Worm (Caenorhabditis elegans): ENCODE results near the gene K07F5.14.
"Not testable (repeated sequence)": the region's sequence is repeated elsewhere in the genome, so short reads cannot be mapped to it uniquely, and the experiment has no call there.

Gene K07F5.14

ce11 chrIV:9825196-9825744 lies 36.8 kb upstream of the K07F5.14 start, which contains the start of gene mtr-4 (continued):
- TF ChIP-seq ceh-63 (GFP tag; optimal IDR thresholded peaks at IDR 0.05) (no peak), unc-130 (tag; optimal IDR thresholded peaks at IDR 0.05) (peak; percentile 6), lin-13 (GFP tag; optimal IDR thresholded peaks at IDR 0.05) (no peak), swsn-7 (tag; optimal IDR thresholded peaks at IDR 0.05) (peak; percentile 25), vab-15 (tag; optimal IDR thresholded peaks at IDR 0.05) (no peak)

ce11 chrIV:9832586-9832985 lies 29.4 kb upstream of the K07F5.14 start, which contains the start of gene kin-21:
kin-21 (plus strand) TSS chrIV:9832886.
- TF ChIP-seq alr-1 (tag; optimal IDR thresholded peaks at IDR 0.05; ENCODE audit: borderline replicate concordance) (no peak), dsc-1 (tag; optimal IDR thresholded peaks at IDR 0.05) (no peak), C34B4.2 (tag; optimal IDR thresholded peaks at IDR 0.05) (no peak), irx-1 (tag; optimal IDR thresholded peaks at IDR 0.05) (no peak), mdl-1 (tag; optimal IDR thresholded peaks at IDR 0.05) (no peak), unc-30 (tag; optimal IDR thresholded peaks at IDR 0.05) (no peak), lin-35 (GFP tag; optimal IDR thresholded peaks at IDR 0.05) (no peak), nhr-85 (tag) (no peak), unc-130 (tag; optimal IDR thresholded peaks at IDR 0.05) (no peak)

DNA sequence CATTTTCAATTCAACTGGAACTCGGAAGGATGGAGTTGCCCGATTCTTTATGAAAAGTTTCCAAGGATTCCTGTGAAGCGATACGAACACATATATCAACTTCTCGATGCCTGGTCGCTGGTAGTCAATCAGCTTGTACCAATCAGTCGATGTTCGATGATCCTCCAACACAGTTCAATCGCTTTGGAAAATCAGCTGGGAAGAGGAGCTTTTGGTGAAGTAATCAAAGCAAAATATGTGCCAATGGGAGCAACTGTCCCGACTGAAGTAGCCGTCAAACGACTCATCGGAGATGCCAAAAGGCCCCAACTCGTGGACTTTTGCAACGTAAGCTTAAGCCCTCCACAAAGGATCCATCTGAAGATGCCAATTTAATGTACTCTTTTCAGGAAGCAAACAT lies 28.7 kb upstream of the K07F5.14 start:
- TF ChIP-seq F16B12.6 (tag; optimal IDR thresholded peaks at IDR 0.05) (no peak), dpl-1 (GFP tag; optimal IDR thresholded peaks at IDR 0.05) (no peak), pqm-1 (tag; optimal IDR thresholded peaks at IDR 0.05) (no peak), ceh-63 (GFP tag; optimal IDR thresholded peaks at IDR 0.05) (no peak), snpc-4 (tag; optimal IDR thresholded peaks at IDR 0.05) (no peak), aly-2 (tag; optimal IDR thresholded peaks at IDR 0.05) (no peak), blmp-1 (tag; optimal IDR thresholded peaks at IDR 0.05) (no peak), egl-13 (tag; optimal IDR thresholded peaks at IDR 0.05) (no peak), nhr-12 (tag; optimal IDR thresholded peaks at IDR 0.05) (no peak), alr-1 (tag; optimal IDR thresholded peaks at IDR 0.05; ENCODE audit: borderline replicate concordance) (no peak), lin-13 (GFP tag; optimal IDR thresholded peaks at IDR 0.05) (no peak), C04F5.9 (tag; optimal IDR thresholded peaks at IDR 0.05) (no peak), nhr-47 (tag; optimal IDR thresholded peaks at IDR 0.05) (no peak), nhr-84 (tag; optimal IDR thresholded peaks at IDR 0.05) (no peak), nhr-20 (tag; optimal IDR thresholded peaks at IDR 0.05) (no peak), ceh-88 (GFP tag; IDR thresholded peaks at IDR 0.05) (no peak), C16A3.4 (tag; optimal IDR thresholded peaks at IDR 0.05) (no peak)

ce11 chrIV:9836317-9836716 lies 25.7 kb upstream of the K07F5.14 start, which contains the start of gene msp-81:
msp-81 (minus strand) TSS chrIV:9836417.
- TF ChIP-seq hlh-17 (GFP tag; optimal IDR thresholded peaks at IDR 0.05; ENCODE audit: borderline replicate concordance) (no peak), ceh-88 (GFP tag; IDR thresholded peaks at IDR 0.05) (no peak)

- not testable (repeated sequence) for TF ChIP-seq nhr-71 (tag; optimal IDR thresholded peaks at IDR 0.05); mep-1 (tag; optimal IDR thresholded peaks at IDR 0.05); lir-3 (tag; optimal IDR thresholded peaks at IDR 0.05; ENCODE audit: poor library complexity)
Observed at ce11 chrIV:9837349-9837748, 24.7 kb upstream of the K07F5.14 start, which contains the start of gene msp-10. msp-10 (plus strand) TSS chrIV:9837649.

DNA sequence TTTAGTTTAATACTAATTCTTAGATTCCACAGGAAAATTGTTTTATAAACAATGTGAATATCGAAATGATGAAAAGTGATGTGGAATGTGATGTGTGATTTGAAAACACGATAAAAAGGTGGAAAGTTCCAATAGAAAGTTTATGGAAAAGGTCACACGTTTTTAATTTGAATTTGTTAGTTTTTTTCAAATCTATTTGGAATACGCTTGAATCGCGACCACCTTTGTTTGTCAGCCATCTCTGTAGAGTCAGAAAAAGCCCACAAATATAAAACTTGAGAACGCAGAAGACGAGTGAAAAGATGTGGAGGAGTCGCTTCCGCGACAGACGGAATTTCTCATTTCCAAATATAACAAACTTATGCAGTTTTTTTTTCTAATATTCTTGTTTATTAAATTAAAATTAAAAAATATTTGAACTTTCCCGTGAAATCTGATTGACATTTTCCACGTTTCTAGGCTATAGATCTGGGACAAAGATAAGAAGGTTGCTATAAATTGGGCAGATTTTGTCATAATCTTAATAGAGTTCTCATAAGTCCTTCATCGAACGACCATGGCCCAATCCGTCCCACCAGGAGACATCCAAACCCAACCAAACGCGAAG lies 20.9 kb upstream of the K07F5.14 start, which contains the start of the genes kin-24 and msp-56:
Gene kin-24, minus strand, starts transcription at position 101 of the 607 bp plus-strand sequence.
Gene msp-56, plus strand, starts transcription at position 557 of the 607 bp plus-strand sequence.
- TF ChIP-seq alr-1 (tag; optimal IDR thresholded peaks at IDR 0.05; ENCODE audit: borderline replicate concordance) (no peak), fkh-4 (tag; optimal IDR thresholded peaks at IDR 0.05; ENCODE audit: borderline replicate concordance) (no peak), ceh-8 (GFP tag; optimal IDR thresholded peaks at IDR 0.05) (no peak), hpl-2 (GFP tag; optimal IDR thresholded peaks at IDR 0.05) (no peak), C16A3.4 (tag; optimal IDR thresholded peaks at IDR 0.05) (no peak), nhr-12 (tag; optimal IDR thresholded peaks at IDR 0.05) (no peak)

Data from whole organism, L1 larva.